ENCODE assay signal across 2 worm cellular contexts in the genomic region with DNA sequence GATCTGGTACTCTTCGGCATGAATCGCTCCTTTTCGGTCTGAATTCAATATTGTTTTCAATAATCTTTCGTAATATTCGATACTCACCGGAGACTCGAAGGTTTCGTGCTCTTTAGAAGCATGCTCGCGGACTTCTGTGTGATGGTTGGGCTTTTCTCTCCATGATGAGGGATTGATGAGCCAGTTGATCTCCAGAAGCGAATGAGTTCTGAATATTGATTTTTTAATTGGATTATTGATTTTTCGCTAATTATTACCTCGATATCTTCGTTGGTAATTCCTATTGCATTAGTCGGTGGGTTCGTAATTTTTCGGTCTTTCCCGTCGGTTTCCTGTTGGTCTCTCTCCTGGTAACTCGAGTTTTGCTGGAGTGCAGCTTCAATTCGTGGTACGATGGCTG.
TF ChIP-seq lines count a peak whose summit lies in the region.

No protein-coding gene starts in this region.

TF ChIP-seq in whole organism, L3 larva, 47 proteins besides CTCF, POLR2A, EP300 and RAD21:
- TF ChIP-seq ceh-28 (tag; optimal IDR thresholded peaks at IDR 0.05; lab: Kevin White, UChicago) (peak; percentile 19), lin-15B (tag; optimal IDR thresholded peaks at IDR 0.05; lab: Kevin White, UChicago) (no peak)

TF ChIP-seq in whole organism, L4 larva, 104 proteins besides CTCF, POLR2A, EP300 and RAD21:
- TF ChIP-seq ceh-28 (tag; optimal IDR thresholded peaks at IDR 0.05; lab: Kevin White, UChicago): peak; percentile 63
- no peak for TF ChIP-seq zag-1 (tag; optimal IDR thresholded peaks at IDR 0.05; lab: Kevin White, UChicago)
- no peak for TF ChIP-seq ZK337.2 (GFP tag; IDR thresholded peaks at IDR 0.05; lab: Robert Waterston, UW)
- peak in 1 of 2 experiments; percentile 82 for TF ChIP-seq unc-62 (GFP tag; optimal IDR thresholded peaks at IDR 0.05 in 1 of 2; lab: Kevin White, UChicago)
- TF ChIP-seq unc-62 (tag; optimal IDR thresholded peaks at IDR 0.05; lab: Kevin White, UChicago): no peak

Comparison
In these comparisons a context has a peak if more than half of its experiments do, and no peak if none do; other contexts are left out.
1. Of the 28 proteins assayed by ChIP-seq in both whole organism, L4 larva and whole organism, L3 larva: peak only in whole organism, L4 larva: none; only in whole organism, L3 larva: none; in both: ceh-28; in neither: 26; mixed calls (peak in some experiments, not most) for 1.